Worm (Caenorhabditis elegans) whole organism, L4 larva: ENCODE results near the gene lpr-4.

Experiments
- F10B5.3 ChIP-seq: sonication (generic microtip); optimal IDR thresholded peaks from 2 replicates; lab custom pipeline; 2016; ENCODE audit warnings: mild to moderate bottlenecking, missing genetic modification characterization, missing compliant biosample characterization
- F26F4.8 ChIP-seq: fragments of 200-800 bp; sonication (Bioruptor generic); conservative IDR thresholded peaks from 2 replicates; pipeline ENCODE4 v1.3.6; 2022; ENCODE audit warnings: missing genetic modification characterization, missing compliant biosample characterization
- F37D6.2 ChIP-seq: sonication (generic microtip); optimal IDR thresholded peaks from 2 replicates; lab custom pipeline; 2016; ENCODE audit warnings: mild to moderate bottlenecking, missing genetic modification characterization, missing compliant biosample characterization
- F44E2.7 ChIP-seq: fragments of 200-800 bp; sonication (Bioruptor generic); IDR thresholded peaks from 2 replicates; pipeline ENCODE4 v2.1.2; 2022; ENCODE audit warnings: missing genetic modification characterization, missing compliant biosample characterization
- F49E8.2 ChIP-seq: sonication (generic microtip); optimal IDR thresholded peaks from 2 replicates; lab custom pipeline; 2016; ENCODE audit warnings: missing compliant biosample characterization, mild to moderate bottlenecking, missing genetic modification characterization, borderline replicate concordance
- Y5F2A.4 ChIP-seq: fragments of 200-800 bp; sonication (Bioruptor generic); optimal IDR thresholded peaks from 2 replicates; lab custom pipeline; 2018; ENCODE audit warnings: mild to moderate bottlenecking, missing genetic modification characterization, missing compliant biosample characterization
- ZK546.5 ChIP-seq, 2 experiments: sonication (generic microtip); optimal IDR thresholded peaks; 2 replicates each; lab custom pipeline; 2017; ENCODE audit warnings: missing biosample characterization in 2 of 2, missing genetic modification characterization in 2 of 2
- aha-1 ChIP-seq: fragments of 150-350 bp; peaks from one replicate; lab custom pipeline; 2014; ENCODE audit warnings: missing biosample characterization, missing genetic modification characterization
- aly-2 ChIP-seq: sonication (generic microtip); optimal IDR thresholded peaks from 2 replicates; lab custom pipeline; 2018; ENCODE audit warnings: missing biosample characterization, missing genetic modification characterization
- attf-4 ChIP-seq: sonication (generic microtip); optimal IDR thresholded peaks from 3 replicates; lab custom pipeline; 2017; ENCODE audit warnings: missing biosample characterization, missing genetic modification characterization
- ceh-20 ChIP-seq: fragments of 200-800 bp; sonication (Bioruptor generic); IDR thresholded peaks from 2 replicates; pipeline ENCODE4 v1.3.6; 2022; ENCODE audit warnings: missing genetic modification reagents, missing genetic modification characterization, missing compliant biosample characterization
- ceh-32 ChIP-seq: sonication (generic microtip); optimal IDR thresholded peaks from 2 replicates; lab custom pipeline; 2016; ENCODE audit warnings: mild to moderate bottlenecking, missing genetic modification characterization, missing compliant biosample characterization; ENCODE audit not compliant: poor library complexity
- ceh-44 ChIP-seq: fragments of 200-800 bp; sonication (Bioruptor generic); IDR thresholded peaks from 2 replicates; pipeline ENCODE4 v1.3.6; 2022; ENCODE audit warnings: missing genetic modification reagents, missing genetic modification characterization, missing compliant biosample characterization
- ceh-62 ChIP-seq: sonication (generic microtip); optimal IDR thresholded peaks from 2 replicates; lab custom pipeline; 2017; ENCODE audit warnings: missing biosample characterization, missing genetic modification characterization
- ces-1 ChIP-seq: fragments of 150-350 bp; sonication (generic microtip); optimal IDR thresholded peaks from 4 replicates; lab custom pipeline; 2014; ENCODE audit warnings: missing biosample characterization, missing genetic modification reagents, missing genetic modification characterization
- cey-2 ChIP-seq: sonication (generic microtip); optimal IDR thresholded peaks from 3 replicates; lab custom pipeline; 2017; ENCODE audit warnings: missing genetic modification characterization, mild to moderate bottlenecking, missing compliant biosample characterization, antibody characterized with exemption, borderline replicate concordance; ENCODE audit not compliant: insufficient read depth
- ctbp-1 ChIP-seq: fragments of 200-800 bp; sonication (Bioruptor generic); IDR thresholded peaks from 2 replicates; pipeline ENCODE4 v1.3.6; 2022; ENCODE audit warnings: missing genetic modification reagents, missing genetic modification characterization, missing compliant biosample characterization
- daf-12 ChIP-seq: fragments of 150-350 bp; optimal IDR thresholded peaks from 2 replicates; lab custom pipeline; 2014; ENCODE audit warnings: missing biosample characterization, missing genetic modification reagents, missing genetic modification characterization
- daf-19 ChIP-seq: fragments of 200-800 bp; sonication (Bioruptor generic); conservative IDR thresholded peaks from 2 replicates; pipeline ENCODE4 v1.3.6; 2022; ENCODE audit warnings: missing genetic modification characterization, missing compliant biosample characterization
- dpl-1 ChIP-seq: fragments of 150-350 bp; optimal IDR thresholded peaks from 2 replicates; lab custom pipeline; 2014; ENCODE audit warnings: missing biosample characterization, missing genetic modification reagents, missing genetic modification characterization
- dve-1 ChIP-seq: sonication (generic microtip); optimal IDR thresholded peaks from 2 replicates; lab custom pipeline; 2017; ENCODE audit warnings: antibody characterized with exemption, mild to moderate bottlenecking, missing genetic modification characterization, missing compliant biosample characterization; ENCODE audit not compliant: insufficient read depth
- egl-27 ChIP-seq: sonication (generic microtip); optimal IDR thresholded peaks from 3 replicates; lab custom pipeline; 2017; ENCODE audit warnings: missing biosample characterization, missing genetic modification reagents, missing genetic modification characterization
- fos-1 ChIP-seq: fragments of 150-350 bp; optimal IDR thresholded peaks from 2 replicates; lab custom pipeline; 2014; ENCODE audit warnings: missing biosample characterization, missing genetic modification characterization
- hlh-11 ChIP-seq: fragments of 200-800 bp; sonication (Bioruptor generic); optimal IDR thresholded peaks from 2 replicates; lab custom pipeline; 2018; ENCODE audit warnings: mild to moderate bottlenecking, missing genetic modification characterization, missing compliant biosample characterization
- hlh-30 ChIP-seq: sonication (generic microtip); optimal IDR thresholded peaks from 2 replicates; lab custom pipeline; 2017; ENCODE audit warnings: antibody characterized with exemption, mild to moderate bottlenecking, missing genetic modification characterization, missing compliant biosample characterization; ENCODE audit not compliant: insufficient read depth
- hmg-1.1 ChIP-seq: fragments of 200-800 bp; sonication (Bioruptor generic); IDR thresholded peaks from 2 replicates; pipeline ENCODE4 v1.3.6; 2022; ENCODE audit warnings: missing genetic modification reagents, missing genetic modification characterization, missing compliant biosample characterization
- jun-1 ChIP-seq: fragments of 150-350 bp; optimal IDR thresholded peaks from 2 replicates; lab custom pipeline; 2014; ENCODE audit warnings: missing biosample characterization, missing genetic modification reagents, missing genetic modification characterization
- lim-7 ChIP-seq: fragments of 200-800 bp; sonication (Bioruptor generic); IDR thresholded peaks from 2 replicates; pipeline ENCODE4 v1.3.6; 2022; ENCODE audit warnings: missing genetic modification characterization, missing compliant biosample characterization
- lin-13 ChIP-seq: fragments of 150-350 bp; optimal IDR thresholded peaks from 2 replicates; lab custom pipeline; 2014; ENCODE audit warnings: missing biosample characterization, missing genetic modification reagents, missing genetic modification characterization
- lin-15B ChIP-seq: fragments of 150-350 bp; sonication (generic microtip); optimal IDR thresholded peaks from 3 replicates; lab custom pipeline; 2014; ENCODE audit warnings: missing biosample characterization, missing genetic modification characterization
- lir-3 ChIP-seq: sonication (generic microtip); optimal IDR thresholded peaks from 2 replicates; lab custom pipeline; 2016; ENCODE audit warnings: mild to moderate bottlenecking, missing genetic modification characterization, missing compliant biosample characterization
- lsy-2 ChIP-seq, 2 experiments: fragments of 150-350 bp in 1 of 2; sonication (generic microtip) in 1 of 2; optimal IDR thresholded peaks; 2 replicates each; lab custom pipeline; 2014 to 2017; ENCODE audit warnings: missing biosample characterization in 2 of 2, missing genetic modification characterization in 2 of 2
- madf-5 ChIP-seq, 2 experiments: fragments of 200-800 bp; sonication (Bioruptor generic); IDR thresholded peaks; 2 replicates each; pipeline ENCODE4 v1.3.6; 2022; ENCODE audit warnings: missing compliant biosample characterization in 2 of 2, missing genetic modification characterization in 2 of 2
- madf-9 ChIP-seq: fragments of 200-800 bp; sonication (Bioruptor generic); conservative IDR thresholded peaks from 2 replicates; pipeline ENCODE4 v1.3.6; 2022; ENCODE audit warnings: missing genetic modification reagents, missing genetic modification characterization, missing compliant biosample characterization
- mdt-29 ChIP-seq: fragments of 200-800 bp; sonication (Bioruptor generic); IDR thresholded peaks from 2 replicates; pipeline ENCODE4 v1.3.6; 2022; ENCODE audit warnings: missing genetic modification reagents, missing genetic modification characterization, missing compliant biosample characterization
- mep-1 ChIP-seq: fragments of 150-350 bp; sonication (generic microtip); optimal IDR thresholded peaks from 3 replicates; lab custom pipeline; 2014; ENCODE audit warnings: missing biosample characterization, missing genetic modification characterization
- nhr-111 ChIP-seq: fragments of 200-800 bp; sonication (Bioruptor generic); optimal IDR thresholded peaks from 2 replicates; lab custom pipeline; 2018; ENCODE audit warnings: mild to moderate bottlenecking, missing genetic modification characterization, missing compliant biosample characterization
- nhr-237 ChIP-seq: sonication (generic microtip); optimal IDR thresholded peaks from 2 replicates; lab custom pipeline; 2017; ENCODE audit warnings: missing biosample characterization, missing genetic modification characterization
- nhr-25 ChIP-seq: sonication (generic microtip); optimal IDR thresholded peaks from 2 replicates; lab custom pipeline; 2017; ENCODE audit warnings: missing genetic modification characterization, mild to moderate bottlenecking, missing compliant biosample characterization, antibody characterized with exemption, moderate library complexity, borderline replicate concordance; ENCODE audit not compliant: insufficient read depth
- nhr-28 ChIP-seq: fragments of 150-350 bp; optimal IDR thresholded peaks from 2 replicates; lab custom pipeline; 2014; ENCODE audit warnings: missing biosample characterization, missing genetic modification characterization
- nhr-42 ChIP-seq: fragments of 200-800 bp; sonication (Bioruptor generic); IDR thresholded peaks from 2 replicates; pipeline ENCODE4 v1.3.6; 2022; ENCODE audit warnings: missing genetic modification characterization, missing compliant biosample characterization
- nhr-48 ChIP-seq: sonication (generic microtip); optimal IDR thresholded peaks from 2 replicates; lab custom pipeline; 2016; ENCODE audit warnings: mild to moderate bottlenecking, missing genetic modification characterization, missing compliant biosample characterization
- nhr-6 ChIP-seq: fragments of 150-350 bp; optimal IDR thresholded peaks from 2 replicates; lab custom pipeline; 2014; ENCODE audit warnings: missing biosample characterization, missing genetic modification characterization
- rbr-2 ChIP-seq: sonication (generic microtip); optimal IDR thresholded peaks from 2 replicates; lab custom pipeline; 2016; ENCODE audit warnings: missing genotype, missing genetic modification characterization, missing compliant biosample characterization
- saeg-2 ChIP-seq: fragments of 200-800 bp; sonication (Bioruptor generic); IDR thresholded peaks from 2 replicates; pipeline ENCODE4 v1.3.6; 2022; ENCODE audit warnings: missing genetic modification reagents, missing genetic modification characterization, missing compliant biosample characterization
- skn-1 ChIP-seq: fragments of 150-350 bp; optimal IDR thresholded peaks from 2 replicates; lab custom pipeline; 2014; ENCODE audit warnings: missing biosample characterization, missing genetic modification characterization
- snpc-1.2 ChIP-seq: fragments of 200-800 bp; sonication (Bioruptor generic); IDR thresholded peaks from 2 replicates; pipeline ENCODE4 v1.3.6; 2022; ENCODE audit warnings: missing genetic modification reagents, missing genetic modification characterization, missing compliant biosample characterization
- tag-97 ChIP-seq: fragments of 200-800 bp; sonication (Bioruptor generic); IDR thresholded peaks from 2 replicates; pipeline ENCODE4 v1.3.6; 2022; ENCODE audit warnings: missing genetic modification characterization, missing compliant biosample characterization
- unc-130 ChIP-seq: sonication (generic microtip); optimal IDR thresholded peaks from 2 replicates; lab custom pipeline; 2016; ENCODE audit warnings: missing genetic modification reagents, missing genetic modification characterization, missing compliant biosample characterization
- unc-39 ChIP-seq: sonication (generic microtip); optimal IDR thresholded peaks from 2 replicates; lab custom pipeline; 2017; ENCODE audit warnings: missing biosample characterization, missing genetic modification characterization
- unc-62 ChIP-seq, 3 experiments: fragments of 150-350 bp in 1 of 3; sonication (generic microtip); optimal IDR thresholded peaks in 2 of 3; peaks in 1 of 3; 1 replicate in 1 of 3; 2 replicates in 2 of 3; lab custom pipeline; 2014 to 2017; ENCODE audit warnings: missing biosample characterization in 3 of 3, missing genetic modification characterization in 3 of 3, missing genetic modification reagents in 3 of 3, missing genotype in 1 of 3
- zip-11 ChIP-seq: fragments of 200-800 bp; sonication (Bioruptor generic); IDR thresholded peaks from 2 replicates; pipeline ENCODE4 v1.3.6; 2022; ENCODE audit warnings: missing genetic modification characterization, missing compliant biosample characterization

Gene lpr-4

DNA sequence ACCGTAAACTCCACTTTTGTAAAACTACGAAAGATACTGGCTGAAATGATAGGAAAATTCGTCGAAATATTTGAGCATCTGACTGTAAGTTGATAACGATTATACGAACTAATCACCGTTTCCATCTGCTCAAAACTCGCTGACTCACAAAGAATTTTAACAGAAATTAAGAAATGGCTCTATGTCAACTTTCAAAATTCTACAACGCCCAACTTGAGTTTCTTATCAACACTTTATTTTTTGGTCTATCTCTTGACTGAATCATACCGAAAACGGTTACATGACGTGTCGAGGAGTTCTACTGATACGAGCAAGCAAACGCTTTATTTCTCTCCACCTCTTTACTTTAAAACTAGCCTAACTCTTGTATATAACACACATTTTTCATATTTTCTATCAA lies 17.7 kb upstream of the lpr-4 start, which contains the start of gene clc-1:
TSS of gene clc-1 (plus strand) at position 264 of the 400 bp plus-strand sequence.
- no peak for TF ChIP-seq lin-13 (GFP tag; lab: Kevin White, UChicago)
- TF ChIP-seq lsy-2 (tag; optimal IDR thresholded peaks at IDR 0.05; lab: Kevin White, UChicago) = no peak
- TF ChIP-seq egl-27 (tag; lab: Kevin White, UChicago) = no peak
- TF ChIP-seq hlh-30 (tag; lab: Kevin White, UChicago) = peak; percentile 1
- TF ChIP-seq nhr-111 (GFP tag; lab: Kevin White, UChicago) = no peak
- TF ChIP-seq dpl-1 (GFP tag; lab: Kevin White, UChicago) = no peak
- no peak for TF ChIP-seq ctbp-1 (GFP tag; lab: Robert Waterston, UW)
- no peak for TF ChIP-seq mdt-29
- no peak for TF ChIP-seq Y5F2A.4 (GFP tag; lab: Kevin White, UChicago)
- TF ChIP-seq ZK546.5 (tag; optimal IDR thresholded peaks at IDR 0.05; lab: Kevin White, UChicago) = no peak
- TF ChIP-seq unc-39 = no peak
- TF ChIP-seq unc-62 (GFP tag; optimal IDR thresholded peaks at IDR 0.05 in 1 of 2; lab: Kevin White, UChicago) = no peak
- no peak for TF ChIP-seq unc-62 (tag; optimal IDR thresholded peaks at IDR 0.05; lab: Kevin White, UChicago)
- TF ChIP-seq ceh-62 (tag; lab: Kevin White, UChicago) = no peak
- TF ChIP-seq fos-1 (tag; lab: Kevin White, UChicago) = peak; percentile 27
- no peak for TF ChIP-seq rbr-2 (tag; lab: Kevin White, UChicago)
- no peak for TF ChIP-seq aha-1 (tag; lab: Kevin White, UChicago)
- no peak for TF ChIP-seq nhr-237 (tag; lab: Kevin White, UChicago)
- TF ChIP-seq F49E8.2 (tag; lab: Kevin White, UChicago) = no peak
- TF ChIP-seq snpc-1.2 (GFP tag; lab: Robert Waterston, UW) = no peak
- no peak for TF ChIP-seq skn-1 (tag; lab: Kevin White, UChicago)
- TF ChIP-seq daf-12 = no peak
- TF ChIP-seq cey-2 = no peak
- no peak for TF ChIP-seq saeg-2 (GFP tag; lab: Robert Waterston, UW)
- TF ChIP-seq unc-130 (GFP tag; lab: Kevin White, UChicago) = no peak
- peak; percentile 82 for TF ChIP-seq nhr-28 (tag; lab: Kevin White, UChicago)
- no peak for TF ChIP-seq hmg-1.1 (GFP tag; lab: Robert Waterston, UW)
- TF ChIP-seq madf-5 (GFP tag; IDR thresholded peaks at IDR 0.05; lab: Robert Waterston, UW) = no peak
- no peak for TF ChIP-seq tag-97 (GFP tag; lab: Robert Waterston, UW)
- peak; percentile 79 for TF ChIP-seq dve-1 (tag; lab: Kevin White, UChicago)
- TF ChIP-seq lin-15B (tag; lab: Kevin White, UChicago) = no peak
- no peak for TF ChIP-seq zip-11 (GFP tag; lab: Robert Waterston, UW)
- no peak for TF ChIP-seq nhr-42 (GFP tag; lab: Robert Waterston, UW)
- TF ChIP-seq ceh-32 (tag; lab: Kevin White, UChicago) = no peak
- TF ChIP-seq F10B5.3 (tag; lab: Kevin White, UChicago) = no peak
- TF ChIP-seq nhr-48 (tag; lab: Kevin White, UChicago) = peak; percentile 15
- TF ChIP-seq attf-4 (tag; lab: Kevin White, UChicago) = no peak
- TF ChIP-seq nhr-6 (tag; lab: Kevin White, UChicago) = no peak
- no peak for TF ChIP-seq madf-9 (GFP tag; lab: Robert Waterston, UW)
- TF ChIP-seq mep-1 (tag; lab: Kevin White, UChicago) = peak; percentile 12
- no peak for TF ChIP-seq ceh-44
- no peak for TF ChIP-seq aly-2 (tag; lab: Kevin White, UChicago)
- peak; percentile 85 for TF ChIP-seq hlh-11 (tag; lab: Kevin White, UChicago)
- no peak for TF ChIP-seq lim-7 (GFP tag; lab: Robert Waterston, UW)
- TF ChIP-seq lir-3 (tag; lab: Kevin White, UChicago) = no peak
- peak; percentile 21; the same call in 1 of the 2 replicates for TF ChIP-seq ceh-20
- TF ChIP-seq nhr-25 = no peak
- no peak for TF ChIP-seq daf-19 (GFP tag; lab: Robert Waterston, UW)
- TF ChIP-seq F26F4.8 = no peak
- no peak for TF ChIP-seq jun-1
- no peak for TF ChIP-seq F44E2.7
- TF ChIP-seq ces-1 = no peak
- no peak for TF ChIP-seq F37D6.2 (tag; lab: Kevin White, UChicago)
